Fruit fly (Drosophila melanogaster) whole organism, prepupa: ENCODE data around the gene Nf-YA.

Experiments used
- Blimp-1 ChIP-seq: fragments of 200-800 bp; sonication (Bioruptor generic); optimal IDR thresholded peaks from 3 replicates; lab custom pipeline; 2017; ENCODE audit warnings: missing biosample characterization, missing genetic modification characterization, mild to moderate bottlenecking, moderate library complexity, missing genetic modification reagents
- CG10631 ChIP-seq: fragments of 200-800 bp; sonication (Bioruptor generic); optimal IDR thresholded peaks from 2 replicates; lab custom pipeline; 2016; ENCODE audit warnings: missing biosample characterization, missing genetic modification characterization
- CG11762 ChIP-seq: fragments of 200-800 bp; sonication (Bioruptor generic); optimal IDR thresholded peaks from 3 replicates; lab custom pipeline; 2016; ENCODE audit warnings: missing biosample characterization, missing genetic modification characterization; ENCODE audit not compliant: insufficient read depth
- CG15336 ChIP-seq: fragments of 200-800 bp; sonication (Bioruptor generic); IDR thresholded peaks from 2 replicates; pipeline ENCODE4 v1.3.6; 2022; ENCODE audit warnings: missing biosample characterization, missing genetic modification characterization
- CG1621 ChIP-seq: fragments of 200-800 bp; sonication (Bioruptor generic); optimal IDR thresholded peaks from 3 replicates; lab custom pipeline; 2018; ENCODE audit warnings: missing biosample characterization, mild to moderate bottlenecking, missing genetic modification characterization
- CG16779 ChIP-seq: fragments of 200-800 bp; sonication (Bioruptor generic); optimal IDR thresholded peaks from 3 replicates; lab custom pipeline; 2017; ENCODE audit warnings: missing biosample characterization, mild to moderate bottlenecking, missing genetic modification characterization
- CG3032 ChIP-seq: fragments of 200-800 bp; optimal IDR thresholded peaks from 2 replicates; lab custom pipeline; 2019; ENCODE audit warnings: missing biosample characterization, mild to moderate bottlenecking, missing genetic modification characterization, moderate library complexity
- CG31627 ChIP-seq: fragments of 200-800 bp; sonication (Bioruptor generic); optimal IDR thresholded peaks from 3 replicates; lab custom pipeline; 2016; ENCODE audit warnings: missing biosample characterization, missing genetic modification characterization
- CG32006 ChIP-seq: fragments of 200-800 bp; sonication (Bioruptor generic); optimal IDR thresholded peaks from 3 replicates; lab custom pipeline; 2017; ENCODE audit warnings: missing biosample characterization, mild to moderate bottlenecking, missing genetic modification characterization
- CG34406 ChIP-seq: fragments of 200-800 bp; sonication (Bioruptor generic); optimal IDR thresholded peaks from 3 replicates; lab custom pipeline; 2016; ENCODE audit warnings: missing biosample characterization, missing genetic modification characterization
- CG3919 ChIP-seq: fragments of 200-800 bp; sonication (Bioruptor generic); optimal IDR thresholded peaks from 3 replicates; lab custom pipeline; 2016; ENCODE audit warnings: missing biosample characterization, missing genetic modification characterization
- CG4318 ChIP-seq: fragments of 200-800 bp; sonication (Bioruptor generic); optimal IDR thresholded peaks from 3 replicates; lab custom pipeline; 2017; ENCODE audit warnings: missing biosample characterization, mild to moderate bottlenecking, missing genetic modification characterization
- CG6163 ChIP-seq: fragments of 200-800 bp; sonication (Bioruptor generic); IDR thresholded peaks from 3 replicates; pipeline ENCODE4 v1.3.6; 2022; ENCODE audit warnings: missing biosample characterization, missing genetic modification characterization
- CG6276 ChIP-seq: fragments of 200-800 bp; sonication (Bioruptor generic); optimal IDR thresholded peaks from 2 replicates; lab custom pipeline; 2017; ENCODE audit warnings: missing biosample characterization, mild to moderate bottlenecking, missing genetic modification characterization
- CG6792 ChIP-seq: fragments of 200-800 bp; sonication (Bioruptor generic); optimal IDR thresholded peaks from 3 replicates; lab custom pipeline; 2016; ENCODE audit warnings: missing biosample characterization, missing genetic modification characterization
- CG6808 ChIP-seq: fragments of 200-800 bp; sonication (Bioruptor generic); optimal IDR thresholded peaks from 3 replicates; lab custom pipeline; 2017; ENCODE audit warnings: missing biosample characterization, missing genetic modification characterization, mild to moderate bottlenecking, moderate library complexity, missing genetic modification reagents
- CG6854 ChIP-seq: fragments of 200-800 bp; sonication (Bioruptor generic); optimal IDR thresholded peaks from 2 replicates; lab custom pipeline; 2017; ENCODE audit warnings: missing biosample characterization, mild to moderate bottlenecking, missing genetic modification characterization
- CG8119 ChIP-seq: fragments of 200-800 bp; sonication (Bioruptor generic); IDR thresholded peaks from 3 replicates; pipeline ENCODE4 v1.3.6; 2022; ENCODE audit warnings: missing biosample characterization, missing genetic modification characterization
- CG8319 ChIP-seq: fragments of 200-800 bp; sonication (Bioruptor generic); optimal IDR thresholded peaks from 3 replicates; lab custom pipeline; 2016; ENCODE audit warnings: missing biosample characterization, missing genetic modification characterization
- CG9139 ChIP-seq: fragments of 200-800 bp; sonication (Bioruptor generic); optimal IDR thresholded peaks from 3 replicates; lab custom pipeline; 2017; ENCODE audit warnings: missing biosample characterization, mild to moderate bottlenecking, missing genetic modification characterization
- Eip75B ChIP-seq: fragments of 200-800 bp; sonication (Bioruptor generic); optimal IDR thresholded peaks from 3 replicates; lab custom pipeline; 2016; ENCODE audit warnings: missing biosample characterization, missing genetic modification characterization
- Eip78C ChIP-seq: fragments of 200-800 bp; sonication (Bioruptor generic); peaks from one replicate; lab custom pipeline; 2016; ENCODE audit warnings: missing biosample characterization, missing genetic modification characterization
- Eip93F ChIP-seq: fragments of 200-800 bp; sonication (Bioruptor generic); optimal IDR thresholded peaks from 2 replicates; lab custom pipeline; 2016; ENCODE audit warnings: missing biosample characterization, mild to moderate bottlenecking, missing genetic modification characterization
- Ets96B ChIP-seq: fragments of 200-800 bp; optimal IDR thresholded peaks from 2 replicates; lab custom pipeline; 2019; ENCODE audit warnings: missing biosample characterization, mild to moderate bottlenecking, missing genetic modification characterization, moderate library complexity
- Hr38 ChIP-seq: sonication (Bioruptor generic); optimal IDR thresholded peaks from 2 replicates; lab custom pipeline; 2016; ENCODE audit warnings: missing biosample characterization, missing genetic modification characterization
- Hr4 ChIP-seq: fragments of 200-800 bp; sonication (Bioruptor generic); optimal IDR thresholded peaks from 3 replicates; lab custom pipeline; 2016; ENCODE audit warnings: missing biosample characterization, missing genetic modification characterization
- Lpt ChIP-seq: fragments of 200-800 bp; sonication (Bioruptor generic); optimal IDR thresholded peaks from 3 replicates; lab custom pipeline; 2016; ENCODE audit warnings: missing biosample characterization, missing genetic modification characterization
- Met ChIP-seq: fragments of 200-800 bp; sonication (Bioruptor generic); optimal IDR thresholded peaks from 3 replicates; lab custom pipeline; 2016; ENCODE audit warnings: missing biosample characterization, missing genetic modification characterization
- OdsH ChIP-seq: fragments of 200-800 bp; sonication (Bioruptor generic); optimal IDR thresholded peaks from 3 replicates; lab custom pipeline; 2016; ENCODE audit warnings: missing biosample characterization, missing genetic modification characterization
- Smox ChIP-seq: fragments of 200-800 bp; sonication (Bioruptor generic); optimal IDR thresholded peaks from 3 replicates; lab custom pipeline; 2016; ENCODE audit warnings: missing biosample characterization, missing genetic modification characterization
- Sox102F ChIP-seq: fragments of 200-800 bp; sonication (Bioruptor generic); optimal IDR thresholded peaks from 2 replicates; lab custom pipeline; 2016; ENCODE audit warnings: missing biosample characterization, mild to moderate bottlenecking, missing genetic modification characterization
- Sox14 ChIP-seq: fragments of 200-800 bp; sonication (Bioruptor generic); optimal IDR thresholded peaks from 3 replicates; lab custom pipeline; 2016; ENCODE audit warnings: missing biosample characterization, missing genetic modification characterization
- Sox15 ChIP-seq: fragments of 200-800 bp; sonication (Bioruptor generic); optimal IDR thresholded peaks from 3 replicates; lab custom pipeline; 2016; ENCODE audit warnings: missing biosample characterization, missing genetic modification characterization
- achi ChIP-seq: fragments of 200-800 bp; sonication (Bioruptor generic); optimal IDR thresholded peaks from 3 replicates; lab custom pipeline; 2016; ENCODE audit warnings: missing biosample characterization, missing genetic modification characterization
- acj6 ChIP-seq: fragments of 200-800 bp; sonication (Bioruptor generic); optimal IDR thresholded peaks from 3 replicates; lab custom pipeline; 2016; ENCODE audit warnings: missing biosample characterization, missing genetic modification characterization
- dac ChIP-seq: fragments of 200-800 bp; sonication (Bioruptor generic); optimal IDR thresholded peaks from 2 replicates; lab custom pipeline; 2017; ENCODE audit warnings: missing biosample characterization, mild to moderate bottlenecking, missing genetic modification characterization
- dsx ChIP-seq: fragments of 200-800 bp; optimal IDR thresholded peaks from 3 replicates; lab custom pipeline; 2019; ENCODE audit warnings: missing biosample characterization, mild to moderate bottlenecking, missing genetic modification characterization, moderate library complexity; ENCODE audit not compliant: poor library complexity, severe bottlenecking
- esn ChIP-seq: fragments of 200-800 bp; sonication (Bioruptor generic); optimal IDR thresholded peaks from 2 replicates; lab custom pipeline; 2016; ENCODE audit warnings: missing biosample characterization, mild to moderate bottlenecking, missing genetic modification characterization, moderate library complexity
- fkh ChIP-seq: fragments of 200-800 bp; sonication (Bioruptor generic); optimal IDR thresholded peaks from 3 replicates; lab custom pipeline; 2017; ENCODE audit warnings: missing biosample characterization, mild to moderate bottlenecking, missing genetic modification characterization, moderate library complexity
- net ChIP-seq: fragments of 200-800 bp; sonication (Bioruptor generic); optimal IDR thresholded peaks from 3 replicates; lab custom pipeline; 2016; ENCODE audit warnings: missing biosample characterization, missing genetic modification characterization
- pdm3 ChIP-seq: fragments of 200-800 bp; sonication (Bioruptor generic); optimal IDR thresholded peaks from 3 replicates; lab custom pipeline; 2016; ENCODE audit warnings: missing biosample characterization, missing genetic modification characterization
- salr ChIP-seq, 2 experiments: fragments of 200-800 bp; sonication (Bioruptor generic); optimal IDR thresholded peaks; 3 replicates each; lab custom pipeline; 2016 to 2018; ENCODE audit warnings: missing biosample characterization in 2 of 2, missing genetic modification characterization in 2 of 2, mild to moderate bottlenecking in 1 of 2
- spab ChIP-seq: fragments of 200-800 bp; sonication (Bioruptor generic); optimal IDR thresholded peaks from 2 replicates; lab custom pipeline; 2017; ENCODE audit warnings: missing biosample characterization, mild to moderate bottlenecking, missing genetic modification characterization, missing genetic modification reagents
- ss ChIP-seq, 2 experiments: fragments of 200-800 bp; sonication (Bioruptor generic); optimal IDR thresholded peaks; 2 replicates in 1 of 2; 3 replicates in 1 of 2; lab custom pipeline; 2017 to 2018; ENCODE audit warnings: mild to moderate bottlenecking in 2 of 2, missing biosample characterization in 2 of 2, missing genetic modification characterization in 2 of 2, moderate library complexity in 1 of 2
- svp ChIP-seq: fragments of 200-800 bp; sonication (Bioruptor generic); peaks from one replicate; lab custom pipeline; 2016; ENCODE audit warnings: missing biosample characterization, missing genetic modification characterization
- vri ChIP-seq: fragments of 200-800 bp; sonication (Bioruptor generic); optimal IDR thresholded peaks from 3 replicates; lab custom pipeline; 2016; ENCODE audit warnings: missing biosample characterization, mild to moderate bottlenecking, missing genetic modification characterization

Nf-YA gene

DNA sequence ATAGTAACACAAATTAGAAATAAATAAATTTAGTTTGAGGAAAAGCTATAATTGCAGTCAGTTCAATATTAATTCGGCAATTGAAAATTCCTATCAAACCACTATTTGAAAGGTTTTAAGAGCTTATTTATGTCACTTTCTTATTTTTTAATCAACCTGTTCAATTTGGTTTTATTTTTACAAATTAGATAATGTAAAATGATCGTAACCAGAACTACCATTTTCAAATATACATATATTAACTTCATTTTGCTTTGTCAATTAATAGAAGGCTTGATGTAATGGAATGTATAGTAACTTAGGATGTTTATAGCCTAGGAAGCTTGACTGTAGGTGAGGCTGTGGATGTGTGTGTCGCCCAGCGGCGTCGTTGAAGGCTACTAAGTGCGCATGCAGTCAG, 24.5 kb upstream of the Nf-YA start:
- peak; percentile 18 for TF ChIP-seq CG3919 (GFP tag; lab: Kevin White, UChicago)
- peak; percentile 6 for TF ChIP-seq pdm3 (GFP tag; lab: Kevin White, UChicago)
- peak; percentile 20 for TF ChIP-seq OdsH (GFP tag; lab: Kevin White, UChicago)
- peak; percentile 6 for TF ChIP-seq CG6276 (GFP tag; lab: Kevin White, UChicago)
- TF ChIP-seq esn: peak; percentile 6
- peak; percentile 2 for TF ChIP-seq acj6
- TF ChIP-seq Eip75B (GFP tag; lab: Kevin White, UChicago): no peak
- TF ChIP-seq Smox (GFP tag; lab: Kevin White, UChicago): peak; percentile 10
- no peak for TF ChIP-seq Met (GFP tag; lab: Kevin White, UChicago)
- peak; percentile 2 for TF ChIP-seq achi (GFP tag; lab: Kevin White, UChicago)
- peak; percentile 3 for TF ChIP-seq CG3032 (tag; lab: Kevin White, UChicago)
- no peak for TF ChIP-seq Sox15 (GFP tag; lab: Kevin White, UChicago)
- TF ChIP-seq CG9139 (GFP tag; lab: Kevin White, UChicago): no peak
- TF ChIP-seq dac (GFP tag; lab: Kevin White, UChicago): no peak
- peak; percentile 73 for TF ChIP-seq Eip78C
- peak; percentile 38 for TF ChIP-seq Hr4 (GFP tag; lab: Kevin White, UChicago)
- no peak for TF ChIP-seq CG15336 (GFP tag; lab: Robert Waterston, UW)
- peak; percentile 52 for TF ChIP-seq CG32006 (GFP tag; lab: Kevin White, UChicago)
- peak; percentile 10 for TF ChIP-seq net (GFP tag; lab: Kevin White, UChicago)

DNA sequence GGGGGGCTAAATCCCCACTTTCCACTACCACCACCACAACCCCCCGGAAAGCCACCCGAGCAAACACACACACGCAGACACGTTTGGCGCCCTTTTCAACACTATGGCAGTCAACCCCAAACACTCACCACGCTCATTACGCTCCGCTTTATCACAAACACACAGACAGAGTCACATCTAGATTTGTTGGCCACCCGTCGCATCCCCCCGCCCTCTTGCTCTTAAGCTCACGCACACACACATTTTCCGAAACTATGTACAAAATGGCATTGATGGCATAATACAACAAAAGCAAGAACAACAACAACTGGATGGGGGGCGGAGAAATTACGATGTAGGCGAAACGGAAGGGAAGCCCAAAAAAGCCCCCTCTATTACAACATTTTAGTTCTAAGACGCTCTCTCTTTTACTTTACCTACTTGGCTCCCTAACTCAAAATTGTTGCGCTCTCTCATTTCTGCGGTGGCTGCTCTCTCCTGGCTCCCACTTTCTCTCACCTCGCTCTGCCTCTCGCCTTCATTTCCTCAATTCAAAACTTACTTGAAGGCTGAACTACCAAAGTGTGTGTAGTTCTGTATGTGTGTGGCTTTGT, 23.7 kb upstream of the Nf-YA start:
- peak; percentile 74 for TF ChIP-seq fkh (GFP tag; lab: Kevin White, UChicago)
- TF ChIP-seq CG8119 (GFP tag; lab: Robert Waterston, UW): no peak

DNA sequence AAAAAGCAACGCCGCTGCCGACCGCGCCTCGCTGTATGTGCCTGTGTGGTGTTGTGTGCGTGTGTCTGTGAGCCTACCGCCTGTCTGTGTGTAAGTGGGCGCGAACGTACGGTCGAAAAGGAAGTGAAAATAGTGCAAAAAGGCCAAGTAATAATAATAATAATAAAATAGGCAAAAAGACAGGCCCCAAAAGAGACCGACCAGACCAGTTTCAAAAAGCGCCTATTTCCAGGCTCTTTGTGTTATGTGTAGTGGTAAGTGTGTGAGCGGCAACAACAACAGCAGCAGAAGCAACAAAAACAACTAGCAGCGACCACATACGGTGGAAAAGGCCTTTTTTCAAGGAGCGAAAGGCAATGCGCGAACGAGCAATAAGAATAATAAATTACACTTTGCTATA, 20.7 kb upstream of the Nf-YA start:
- TF ChIP-seq CG31627 (GFP tag; lab: Kevin White, UChicago) (no peak), Met (GFP tag; lab: Kevin White, UChicago) (no peak), Sox102F (GFP tag; lab: Kevin White, UChicago) (no peak), dsx (GFP tag; lab: Kevin White, UChicago) (peak; percentile 53), Ets96B (tag; lab: Kevin White, UChicago) (peak; percentile 64), CG34406 (GFP tag; lab: Kevin White, UChicago) (no peak), CG16779 (tag; lab: Kevin White, UChicago) (peak; percentile 27), svp (no peak), dac (GFP tag; lab: Kevin White, UChicago) (no peak), CG6276 (GFP tag; lab: Kevin White, UChicago) (no peak), CG8319 (GFP tag; lab: Kevin White, UChicago) (no peak), Lpt (no peak), CG6808 (peak; percentile 78), CG9139 (GFP tag; lab: Kevin White, UChicago) (peak; percentile 82), ss (GFP tag; optimal IDR thresholded peaks at IDR 0.05; lab: Kevin White, UChicago) (peak; percentile 86 to 87), acj6 (no peak), CG6854 (GFP tag; lab: Kevin White, UChicago) (no peak), CG3919 (GFP tag; lab: Kevin White, UChicago) (no peak), Sox14 (no peak), Eip78C (no peak), salr (GFP tag; optimal IDR thresholded peaks at IDR 0.05; lab: Kevin White, UChicago) (peak in 1 of 2 experiments; percentile 21), CG6792 (no peak), CG6163 (peak; percentile 66; the same call in 2 of the 3 replicates), CG4318 (GFP tag; lab: Kevin White, UChicago) (no peak), CG8119 (GFP tag; lab: Robert Waterston, UW) (peak; percentile 44; the same call in 2 of the 3 replicates), Smox (GFP tag; lab: Kevin White, UChicago) (no peak), Blimp-1 (GFP tag; lab: Kevin White, UChicago) (no peak), fkh (GFP tag; lab: Kevin White, UChicago) (no peak), spab (GFP tag; lab: Kevin White, UChicago) (peak; percentile 30), CG1621 (tag; lab: Kevin White, UChicago) (peak; percentile 66), CG11762 (GFP tag; lab: Kevin White, UChicago) (no peak), Sox15 (GFP tag; lab: Kevin White, UChicago) (no peak), Eip93F (GFP tag; lab: Kevin White, UChicago) (no peak), CG10631 (GFP tag; lab: Kevin White, UChicago) (no peak), Hr38 (GFP tag; lab: Kevin White, UChicago) (no peak), vri (GFP tag; lab: Kevin White, UChicago) (no peak)
